Fruit fly (Drosophila melanogaster) whole organism, prepupa: Measurements from ENCODE around the gene CG5162.

Source experiments
- Blimp-1 ChIP-seq: fragments of 200-800 bp; sonication (Bioruptor generic); optimal IDR thresholded peaks from 3 replicates; lab custom pipeline; 2017; ENCODE audit warnings: missing biosample characterization, missing genetic modification characterization, mild to moderate bottlenecking, moderate library complexity, missing genetic modification reagents
- CG10631 ChIP-seq: fragments of 200-800 bp; sonication (Bioruptor generic); optimal IDR thresholded peaks from 2 replicates; lab custom pipeline; 2016; ENCODE audit warnings: missing biosample characterization, missing genetic modification characterization
- CG11762 ChIP-seq: fragments of 200-800 bp; sonication (Bioruptor generic); optimal IDR thresholded peaks from 3 replicates; lab custom pipeline; 2016; ENCODE audit warnings: missing biosample characterization, missing genetic modification characterization; ENCODE audit not compliant: insufficient read depth
- CG15336 ChIP-seq: fragments of 200-800 bp; sonication (Bioruptor generic); IDR thresholded peaks from 2 replicates; pipeline ENCODE4 v1.3.6; 2022; ENCODE audit warnings: missing biosample characterization, missing genetic modification characterization
- CG1621 ChIP-seq: fragments of 200-800 bp; sonication (Bioruptor generic); optimal IDR thresholded peaks from 3 replicates; lab custom pipeline; 2018; ENCODE audit warnings: missing biosample characterization, mild to moderate bottlenecking, missing genetic modification characterization
- CG16779 ChIP-seq: fragments of 200-800 bp; sonication (Bioruptor generic); optimal IDR thresholded peaks from 3 replicates; lab custom pipeline; 2017; ENCODE audit warnings: missing biosample characterization, mild to moderate bottlenecking, missing genetic modification characterization
- CG32006 ChIP-seq: fragments of 200-800 bp; sonication (Bioruptor generic); optimal IDR thresholded peaks from 3 replicates; lab custom pipeline; 2017; ENCODE audit warnings: missing biosample characterization, mild to moderate bottlenecking, missing genetic modification characterization
- CG34406 ChIP-seq: fragments of 200-800 bp; sonication (Bioruptor generic); optimal IDR thresholded peaks from 3 replicates; lab custom pipeline; 2016; ENCODE audit warnings: missing biosample characterization, missing genetic modification characterization
- CG3919 ChIP-seq: fragments of 200-800 bp; sonication (Bioruptor generic); optimal IDR thresholded peaks from 3 replicates; lab custom pipeline; 2016; ENCODE audit warnings: missing biosample characterization, missing genetic modification characterization
- CG6854 ChIP-seq: fragments of 200-800 bp; sonication (Bioruptor generic); optimal IDR thresholded peaks from 2 replicates; lab custom pipeline; 2017; ENCODE audit warnings: missing biosample characterization, mild to moderate bottlenecking, missing genetic modification characterization
- CG8319 ChIP-seq: fragments of 200-800 bp; sonication (Bioruptor generic); optimal IDR thresholded peaks from 3 replicates; lab custom pipeline; 2016; ENCODE audit warnings: missing biosample characterization, missing genetic modification characterization
- CG9139 ChIP-seq: fragments of 200-800 bp; sonication (Bioruptor generic); optimal IDR thresholded peaks from 3 replicates; lab custom pipeline; 2017; ENCODE audit warnings: missing biosample characterization, mild to moderate bottlenecking, missing genetic modification characterization
- Eip75B ChIP-seq: fragments of 200-800 bp; sonication (Bioruptor generic); optimal IDR thresholded peaks from 3 replicates; lab custom pipeline; 2016; ENCODE audit warnings: missing biosample characterization, missing genetic modification characterization
- Eip78C ChIP-seq: fragments of 200-800 bp; sonication (Bioruptor generic); peaks from one replicate; lab custom pipeline; 2016; ENCODE audit warnings: missing biosample characterization, missing genetic modification characterization
- Eip93F ChIP-seq: fragments of 200-800 bp; sonication (Bioruptor generic); optimal IDR thresholded peaks from 2 replicates; lab custom pipeline; 2016; ENCODE audit warnings: missing biosample characterization, mild to moderate bottlenecking, missing genetic modification characterization
- Hr39 ChIP-seq: fragments of 200-800 bp; sonication (Bioruptor generic); optimal IDR thresholded peaks from 2 replicates; lab custom pipeline; 2016; ENCODE audit warnings: missing biosample characterization, missing genetic modification characterization
- Hr4 ChIP-seq: fragments of 200-800 bp; sonication (Bioruptor generic); optimal IDR thresholded peaks from 3 replicates; lab custom pipeline; 2016; ENCODE audit warnings: missing biosample characterization, missing genetic modification characterization
- OdsH ChIP-seq: fragments of 200-800 bp; sonication (Bioruptor generic); optimal IDR thresholded peaks from 3 replicates; lab custom pipeline; 2016; ENCODE audit warnings: missing biosample characterization, missing genetic modification characterization
- Smox ChIP-seq: fragments of 200-800 bp; sonication (Bioruptor generic); optimal IDR thresholded peaks from 3 replicates; lab custom pipeline; 2016; ENCODE audit warnings: missing biosample characterization, missing genetic modification characterization
- Sox102F ChIP-seq: fragments of 200-800 bp; sonication (Bioruptor generic); optimal IDR thresholded peaks from 2 replicates; lab custom pipeline; 2016; ENCODE audit warnings: missing biosample characterization, mild to moderate bottlenecking, missing genetic modification characterization
- acj6 ChIP-seq: fragments of 200-800 bp; sonication (Bioruptor generic); optimal IDR thresholded peaks from 3 replicates; lab custom pipeline; 2016; ENCODE audit warnings: missing biosample characterization, missing genetic modification characterization
- cyc ChIP-seq: fragments of 200-800 bp; sonication (Bioruptor generic); optimal IDR thresholded peaks from 3 replicates; lab custom pipeline; 2016; ENCODE audit warnings: missing biosample characterization, missing genetic modification characterization
- dac ChIP-seq: fragments of 200-800 bp; sonication (Bioruptor generic); optimal IDR thresholded peaks from 2 replicates; lab custom pipeline; 2017; ENCODE audit warnings: missing biosample characterization, mild to moderate bottlenecking, missing genetic modification characterization
- dsx ChIP-seq: fragments of 200-800 bp; optimal IDR thresholded peaks from 3 replicates; lab custom pipeline; 2019; ENCODE audit warnings: missing biosample characterization, mild to moderate bottlenecking, missing genetic modification characterization, moderate library complexity; ENCODE audit not compliant: poor library complexity, severe bottlenecking
- eg ChIP-seq: fragments of 200-800 bp; sonication (Bioruptor generic); IDR thresholded peaks from 3 replicates; pipeline ENCODE4 v1.3.6; 2022; ENCODE audit warnings: missing biosample characterization, missing genetic modification characterization
- esn ChIP-seq: fragments of 200-800 bp; sonication (Bioruptor generic); optimal IDR thresholded peaks from 2 replicates; lab custom pipeline; 2016; ENCODE audit warnings: missing biosample characterization, mild to moderate bottlenecking, missing genetic modification characterization, moderate library complexity
- fd59A ChIP-seq: fragments of 200-800 bp; sonication (Bioruptor generic); optimal IDR thresholded peaks from 2 replicates; lab custom pipeline; 2017; ENCODE audit warnings: missing biosample characterization, mild to moderate bottlenecking, missing genetic modification characterization, missing genetic modification reagents
- fd85E ChIP-seq: fragments of 200-800 bp; sonication (Bioruptor generic); optimal IDR thresholded peaks from 3 replicates; lab custom pipeline; 2016; ENCODE audit warnings: missing biosample characterization, missing genetic modification characterization
- lz ChIP-seq: fragments of 200-800 bp; sonication (Bioruptor generic); optimal IDR thresholded peaks from 3 replicates; lab custom pipeline; 2016; ENCODE audit warnings: missing biosample characterization, missing genetic modification characterization
- net ChIP-seq: fragments of 200-800 bp; sonication (Bioruptor generic); optimal IDR thresholded peaks from 3 replicates; lab custom pipeline; 2016; ENCODE audit warnings: missing biosample characterization, missing genetic modification characterization
- pdm3 ChIP-seq: fragments of 200-800 bp; sonication (Bioruptor generic); optimal IDR thresholded peaks from 3 replicates; lab custom pipeline; 2016; ENCODE audit warnings: missing biosample characterization, missing genetic modification characterization
- salr ChIP-seq, 2 experiments: fragments of 200-800 bp; sonication (Bioruptor generic); optimal IDR thresholded peaks; 3 replicates each; lab custom pipeline; 2016 to 2018; ENCODE audit warnings: missing biosample characterization in 2 of 2, missing genetic modification characterization in 2 of 2, mild to moderate bottlenecking in 1 of 2
- spab ChIP-seq: fragments of 200-800 bp; sonication (Bioruptor generic); optimal IDR thresholded peaks from 2 replicates; lab custom pipeline; 2017; ENCODE audit warnings: missing biosample characterization, mild to moderate bottlenecking, missing genetic modification characterization, missing genetic modification reagents
- ss ChIP-seq, 2 experiments: fragments of 200-800 bp; sonication (Bioruptor generic); optimal IDR thresholded peaks; 2 replicates in 1 of 2; 3 replicates in 1 of 2; lab custom pipeline; 2017 to 2018; ENCODE audit warnings: mild to moderate bottlenecking in 2 of 2, missing biosample characterization in 2 of 2, missing genetic modification characterization in 2 of 2, moderate library complexity in 1 of 2

Gene CG5162

dm6 chrX:17218232-17218951 lies 3.3 kb downstream of the CG5162 start, which contains the start of gene CG12998 (continued):
- TF ChIP-seq dac (GFP tag; lab: Kevin White, UChicago) (no peak), CG10631 (GFP tag; lab: Kevin White, UChicago) (peak; percentile 13), CG8319 (GFP tag; lab: Kevin White, UChicago) (no peak), ss (GFP tag; optimal IDR thresholded peaks at IDR 0.05; lab: Kevin White, UChicago) (peak in 1 of 2 experiments; percentile 64), CG11762 (GFP tag; lab: Kevin White, UChicago) (peak; percentile 8), cyc (no peak), CG15336 (GFP tag; lab: Robert Waterston, UW) (peak; percentile 54), esn (GFP tag; lab: Kevin White, UChicago) (no peak), eg (GFP tag; lab: Robert Waterston, UW) (peak; percentile 46; the same call in 1 of the 3 replicates), net (GFP tag; lab: Kevin White, UChicago) (peak; percentile 45), fd59A (GFP tag; lab: Kevin White, UChicago) (peak; percentile 17), Hr4 (GFP tag; lab: Kevin White, UChicago) (peak; percentile 38), Eip78C (GFP tag; lab: Kevin White, UChicago) (peak; percentile 84), CG32006 (GFP tag; lab: Kevin White, UChicago) (peak; percentile 53), CG9139 (GFP tag; lab: Kevin White, UChicago) (no peak), salr (GFP tag; optimal IDR thresholded peaks at IDR 0.05; lab: Kevin White, UChicago) (no peak), Blimp-1 (no peak), Hr39 (GFP tag; lab: Kevin White, UChicago) (no peak), CG3919 (peak; percentile 45), CG1621 (tag; lab: Kevin White, UChicago) (peak; percentile 15), lz (no peak), dsx (peak; percentile 12), CG34406 (no peak), CG6854 (GFP tag; lab: Kevin White, UChicago) (no peak), Eip75B (GFP tag; lab: Kevin White, UChicago) (no peak)
- TF ChIP-seq, all 60 proteins: peak for 26

- no peak for TF ChIP-seq acj6 (GFP tag; lab: Kevin White, UChicago)
Observed at dm6 chrX:17221142-17221541, 6.0 kb downstream of the CG5162 start, which contains the start of gene CG5172. CG5172 (plus strand) TSS chrX:17221442.

dm6 chrX:17223715-17224114 lies 8.6 kb downstream of the CG5162 start, which contains the start of gene CG34327:
CG34327 (minus strand) TSS chrX:17223815.
- no peak for TF ChIP-seq Hr4 (GFP tag; lab: Kevin White, UChicago)
- TF ChIP-seq dsx: no peak
- TF ChIP-seq esn (GFP tag; lab: Kevin White, UChicago): no peak
- no peak for TF ChIP-seq CG3919
- TF ChIP-seq OdsH (GFP tag; lab: Kevin White, UChicago): no peak
- no peak for TF ChIP-seq dac (GFP tag; lab: Kevin White, UChicago)
- TF ChIP-seq CG11762 (GFP tag; lab: Kevin White, UChicago): no peak
- TF ChIP-seq CG8319 (GFP tag; lab: Kevin White, UChicago): no peak
- no peak for TF ChIP-seq Sox102F (GFP tag; lab: Kevin White, UChicago)
- no peak for TF ChIP-seq spab
- TF ChIP-seq Smox (GFP tag; lab: Kevin White, UChicago): no peak
- TF ChIP-seq pdm3 (GFP tag; lab: Kevin White, UChicago): no peak
- no peak for TF ChIP-seq Eip93F (GFP tag; lab: Kevin White, UChicago)
- no peak for TF ChIP-seq fd85E (GFP tag; lab: Kevin White, UChicago)
- no peak for TF ChIP-seq CG16779
